Worm (Caenorhabditis elegans) whole organism, L3 larva: Measurements from ENCODE around the gene aat-2.

Source experiments
- fos-1 ChIP-seq: fragments of 150-350 bp; optimal IDR thresholded peaks from 2 replicates; lab custom pipeline; 2014; ENCODE audit warnings: missing biosample characterization, missing genetic modification characterization
- nfya-1 ChIP-seq: sonication (generic microtip); optimal IDR thresholded peaks from 2 replicates; lab custom pipeline; 2017; ENCODE audit warnings: missing genetic modification characterization, mild to moderate bottlenecking, missing compliant biosample characterization, antibody characterized with exemption, moderate library complexity; ENCODE audit not compliant: insufficient read depth
- nhr-237 ChIP-seq: fragments of 150-350 bp; optimal IDR thresholded peaks from 2 replicates; lab custom pipeline; 2014; ENCODE audit warnings: missing biosample characterization, missing genetic modification characterization
- snpc-4 ChIP-seq: fragments of 150-350 bp; optimal IDR thresholded peaks from 2 replicates; lab custom pipeline; 2014; ENCODE audit warnings: missing biosample characterization, missing genetic modification characterization
- ztf-11 ChIP-seq: fragments of 150-350 bp; optimal IDR thresholded peaks from 2 replicates; lab custom pipeline; 2014; ENCODE audit warnings: missing biosample characterization, missing genetic modification characterization
- ztf-4 ChIP-seq: fragments of 150-350 bp; optimal IDR thresholded peaks from 2 replicates; lab custom pipeline; 2014; ENCODE audit warnings: missing biosample characterization, missing genetic modification characterization

ce11 chrV:9255480-9255879 is 9.3 kb upstream of the aat-2 start:
- TF ChIP-seq ztf-11 (tag; lab: Kevin White, UChicago) (no peak), nfya-1 (tag; lab: Kevin White, UChicago) (no peak), nhr-237 (tag; lab: Kevin White, UChicago) (no peak), snpc-4 (tag; lab: Kevin White, UChicago) (no peak), fos-1 (tag; lab: Kevin White, UChicago) (no peak), ztf-4 (no peak)
